Worm (Caenorhabditis elegans) whole organism, L1 larva: Measurements from ENCODE around the gene C09G12.17.

ENCODE experiments used
- C04F5.9 ChIP-seq: sonication (generic microtip); optimal IDR thresholded peaks from 2 replicates; lab custom pipeline; 2016; ENCODE audit warnings: missing genetic modification characterization, missing compliant biosample characterization
- C16A3.4 ChIP-seq: fragments of 150-350 bp; optimal IDR thresholded peaks from 2 replicates; lab custom pipeline; 2014; ENCODE audit warnings: missing biosample characterization, missing genetic modification characterization
- F16B12.6 ChIP-seq: fragments of 150-350 bp; optimal IDR thresholded peaks from 2 replicates; lab custom pipeline; 2014; ENCODE audit warnings: missing biosample characterization, missing genetic modification characterization
- Y116A8C.19 ChIP-seq: sonication (generic microtip); optimal IDR thresholded peaks from 2 replicates; lab custom pipeline; 2016; ENCODE audit warnings: missing compliant biosample characterization, missing genetic modification characterization, borderline replicate concordance
- aly-2 ChIP-seq: fragments of 150-350 bp; optimal IDR thresholded peaks from 2 replicates; lab custom pipeline; 2014; ENCODE audit warnings: missing biosample characterization, missing genetic modification characterization
- ceh-82 ChIP-seq, 3 experiments: fragments of 150-350 bp in 1 of 3; sonication (generic microtip) in 2 of 3; optimal IDR thresholded peaks; 2 replicates each; lab custom pipeline; 2014 to 2017; ENCODE audit warnings: missing biosample characterization in 3 of 3, missing genetic modification characterization in 3 of 3
- ceh-88 ChIP-seq: fragments of 200-800 bp; sonication (Bioruptor generic); IDR thresholded peaks from 2 replicates; pipeline ENCODE4 v1.3.6; 2022; ENCODE audit warnings: missing genetic modification characterization, missing compliant biosample characterization
- ceh-90 ChIP-seq: sonication (generic microtip); optimal IDR thresholded peaks from 2 replicates; lab custom pipeline; 2016; ENCODE audit warnings: missing genetic modification characterization, missing compliant biosample characterization
- dsc-1 ChIP-seq: sonication (generic microtip); optimal IDR thresholded peaks from 2 replicates; lab custom pipeline; 2016; ENCODE audit warnings: mild to moderate bottlenecking, missing genetic modification characterization, missing compliant biosample characterization
- efl-1 ChIP-seq, 4 experiments: fragments of 150-350 bp; optimal IDR thresholded peaks in 3 of 4; peaks in 1 of 4; 1 replicate in 1 of 4; 2 replicates in 3 of 4; lab custom pipeline; 2014; ENCODE audit warnings: missing biosample characterization in 2 of 4, missing genetic modification characterization in 2 of 4, missing genetic modification reagents in 2 of 4
- egl-27 ChIP-seq, 2 experiments: fragments of 150-350 bp in 1 of 2; sonication (generic microtip); optimal IDR thresholded peaks; 3 replicates each; lab custom pipeline; 2017 to 2018; ENCODE audit warnings: missing biosample characterization in 2 of 2, missing genetic modification characterization in 2 of 2, missing genetic modification reagents in 2 of 2
- elt-3 ChIP-seq, 6 experiments: fragments of 150-350 bp in 1 of 6; sonication (generic microtip); optimal IDR thresholded peaks; 2 replicates each; lab custom pipeline; 2017 to 2018; ENCODE audit warnings: missing biosample characterization in 6 of 6, missing genetic modification characterization in 6 of 6, inconsistent platforms in 1 of 6
- fkh-10 ChIP-seq: sonication (generic microtip); optimal IDR thresholded peaks from 2 replicates; lab custom pipeline; 2017; ENCODE audit warnings: missing biosample characterization, missing genetic modification reagents, missing genetic modification characterization
- fkh-4 ChIP-seq: sonication (generic microtip); optimal IDR thresholded peaks from 2 replicates; lab custom pipeline; 2016; ENCODE audit warnings: missing compliant biosample characterization, missing genetic modification characterization, borderline replicate concordance
- fkh-8 ChIP-seq: sonication (generic microtip); optimal IDR thresholded peaks from 2 replicates; lab custom pipeline; 2016; ENCODE audit warnings: mild to moderate bottlenecking, missing genetic modification characterization, missing compliant biosample characterization
- hlh-4 ChIP-seq: sonication (generic microtip); optimal IDR thresholded peaks from 2 replicates; lab custom pipeline; 2016; ENCODE audit warnings: mild to moderate bottlenecking, missing genetic modification characterization, missing compliant biosample characterization
- hpl-2 ChIP-seq: fragments of 150-350 bp; optimal IDR thresholded peaks from 2 replicates; lab custom pipeline; 2014; ENCODE audit warnings: missing biosample characterization, missing genetic modification reagents, missing genetic modification characterization
- isw-1 ChIP-seq: fragments of 200-800 bp; sonication (Bioruptor generic); IDR thresholded peaks from 2 replicates; pipeline ENCODE4 v1.3.6; 2022; ENCODE audit warnings: missing genetic modification characterization, missing compliant biosample characterization
- jun-1 ChIP-seq: fragments of 150-350 bp; optimal IDR thresholded peaks from 2 replicates; lab custom pipeline; 2014; ENCODE audit warnings: missing biosample characterization, missing genetic modification reagents, missing genetic modification characterization
- lin-14 ChIP-seq: fragments of 200-800 bp; sonication (Bioruptor generic); optimal IDR thresholded peaks from 2 replicates; lab custom pipeline; 2018; ENCODE audit warnings: mild to moderate bottlenecking, missing genetic modification characterization, moderate library complexity, missing compliant biosample characterization
- lin-15B ChIP-seq: fragments of 150-350 bp; sonication (generic microtip); optimal IDR thresholded peaks from 3 replicates; lab custom pipeline; 2014; ENCODE audit warnings: missing biosample characterization, missing genetic modification characterization
- lin-39 ChIP-seq: fragments of 150-350 bp; optimal IDR thresholded peaks from 2 replicates; lab custom pipeline; 2014; ENCODE audit warnings: missing biosample characterization, missing genetic modification reagents, missing genetic modification characterization
- lsy-2 ChIP-seq, 2 experiments: fragments of 150-350 bp; optimal IDR thresholded peaks; 2 replicates each; lab custom pipeline; 2014; ENCODE audit warnings: missing biosample characterization in 2 of 2, missing genetic modification characterization in 2 of 2
- mab-9 ChIP-seq: fragments of 200-800 bp; sonication (Bioruptor generic); IDR thresholded peaks from 2 replicates; pipeline ENCODE4 v1.3.6; 2022; ENCODE audit warnings: missing genetic modification reagents, missing genetic modification characterization, missing compliant biosample characterization
- mdl-1 ChIP-seq, 2 experiments: fragments of 150-350 bp; optimal IDR thresholded peaks; 2 replicates each; lab custom pipeline; 2014 to 2017; ENCODE audit warnings: missing biosample characterization in 2 of 2, missing genetic modification characterization in 2 of 2, inconsistent platforms in 1 of 2
- nhr-11 ChIP-seq: fragments of 150-350 bp; optimal IDR thresholded peaks from 2 replicates; lab custom pipeline; 2014; ENCODE audit warnings: missing biosample characterization, missing genetic modification characterization
- nhr-12 ChIP-seq: sonication (generic microtip); optimal IDR thresholded peaks from 2 replicates; lab custom pipeline; 2017; ENCODE audit warnings: missing biosample characterization, missing genetic modification characterization
- nhr-47 ChIP-seq: sonication (generic microtip); optimal IDR thresholded peaks from 2 replicates; lab custom pipeline; 2016; ENCODE audit warnings: mild to moderate bottlenecking, missing genetic modification characterization, moderate library complexity, missing compliant biosample characterization
- nhr-84 ChIP-seq: sonication (generic microtip); optimal IDR thresholded peaks from 2 replicates; lab custom pipeline; 2017; ENCODE audit warnings: missing biosample characterization, missing genetic modification characterization
- nhr-90 ChIP-seq: sonication (generic microtip); optimal IDR thresholded peaks from 2 replicates; lab custom pipeline; 2016; ENCODE audit warnings: mild to moderate bottlenecking, missing genetic modification characterization, missing compliant biosample characterization; ENCODE audit not compliant: poor library complexity
- pax-3 ChIP-seq: fragments of 200-800 bp; sonication (Bioruptor generic); optimal IDR thresholded peaks from 2 replicates; lab custom pipeline; 2018; ENCODE audit warnings: mild to moderate bottlenecking, missing genetic modification characterization, moderate library complexity, missing compliant biosample characterization
- rnt-1 ChIP-seq: sonication (generic microtip); optimal IDR thresholded peaks from 2 replicates; lab custom pipeline; 2016; ENCODE audit warnings: mild to moderate bottlenecking, missing genetic modification characterization, moderate library complexity, missing compliant biosample characterization
- skn-1 ChIP-seq: fragments of 150-350 bp; optimal IDR thresholded peaks from 2 replicates; lab custom pipeline; 2014; ENCODE audit warnings: missing biosample characterization, missing genetic modification characterization
- snpc-4 ChIP-seq: fragments of 150-350 bp; optimal IDR thresholded peaks from 2 replicates; lab custom pipeline; 2014; ENCODE audit warnings: missing biosample characterization, missing genetic modification characterization
- swsn-7 ChIP-seq: sonication (generic microtip); optimal IDR thresholded peaks from 2 replicates; lab custom pipeline; 2016; ENCODE audit warnings: missing genetic modification characterization, missing compliant biosample characterization
- unc-130 ChIP-seq: fragments of 150-350 bp; optimal IDR thresholded peaks from 2 replicates; lab custom pipeline; 2017; ENCODE audit warnings: missing biosample characterization, missing genetic modification characterization, inconsistent platforms
- unc-62 ChIP-seq: fragments of 150-350 bp; optimal IDR thresholded peaks from 2 replicates; lab custom pipeline; 2014; ENCODE audit warnings: missing biosample characterization, missing genetic modification reagents, missing genetic modification characterization
- vab-15 ChIP-seq: sonication (generic microtip); optimal IDR thresholded peaks from 2 replicates; lab custom pipeline; 2017; ENCODE audit warnings: missing genotype, mild to moderate bottlenecking, missing genetic modification characterization, missing compliant biosample characterization
- xbp-1 ChIP-seq: sonication (generic microtip); optimal IDR thresholded peaks from 2 replicates; lab custom pipeline; 2016; ENCODE audit warnings: missing genetic modification characterization, missing compliant biosample characterization
- zip-4 ChIP-seq: fragments of 200-800 bp; sonication (Bioruptor generic); optimal IDR thresholded peaks from 2 replicates; lab custom pipeline; 2018; ENCODE audit warnings: mild to moderate bottlenecking, missing genetic modification characterization, moderate library complexity, missing compliant biosample characterization

C09G12.17 gene

DNA sequence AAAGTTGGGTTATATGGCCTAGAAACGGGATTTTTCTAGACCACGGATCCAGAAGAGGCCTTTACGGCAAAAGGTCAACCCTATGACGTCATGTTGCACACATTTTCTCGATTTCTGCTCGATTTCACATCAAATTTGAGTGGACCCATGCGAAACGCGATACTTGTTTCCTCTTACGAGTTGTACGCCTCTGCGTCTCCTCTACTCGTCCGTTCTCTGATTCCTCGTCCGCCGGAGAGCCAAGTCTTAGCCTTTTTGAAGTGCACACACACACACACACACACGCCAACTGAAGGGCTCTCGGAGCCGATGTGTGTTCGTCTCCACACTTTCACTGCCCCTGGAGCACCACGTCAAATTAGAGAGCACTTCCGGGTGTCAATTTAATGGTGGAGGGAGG, 24.7 kb upstream of the C09G12.17 start (continued):
- TF ChIP-seq unc-62 (GFP tag; lab: Kevin White, UChicago): no peak
- no peak for TF ChIP-seq efl-1 (optimal IDR thresholded peaks at IDR 0.05; lab: Kevin White, UChicago)
- TF ChIP-seq efl-1 (GFP tag; optimal IDR thresholded peaks at IDR 0.05 in 1 of 2; lab: Kevin White, UChicago): peak in 1 of 2 experiments; percentile 72
- no peak for TF ChIP-seq isw-1
- no peak for TF ChIP-seq nhr-90 (tag; lab: Kevin White, UChicago)
- no peak for TF ChIP-seq nhr-12
- no peak for TF ChIP-seq zip-4 (GFP tag; lab: Kevin White, UChicago)
- peak; percentile 61 for TF ChIP-seq dsc-1 (tag; lab: Kevin White, UChicago)
- no peak for TF ChIP-seq F16B12.6
- TF ChIP-seq rnt-1 (tag; lab: Kevin White, UChicago): no peak
- no peak for TF ChIP-seq egl-27 (tag; optimal IDR thresholded peaks at IDR 0.05; lab: Kevin White, UChicago)
- no peak for TF ChIP-seq lin-15B (tag; lab: Kevin White, UChicago)
- TF ChIP-seq xbp-1 (tag; lab: Kevin White, UChicago): peak; percentile 13
- TF ChIP-seq ceh-88: no peak
- TF ChIP-seq nhr-47 (tag; lab: Kevin White, UChicago): peak; percentile 27
- TF ChIP-seq nhr-11 (tag; lab: Kevin White, UChicago): no peak
- no peak for TF ChIP-seq lin-39 (tag; lab: Kevin White, UChicago)
- TF ChIP-seq jun-1: no peak
- TF ChIP-seq unc-130 (tag; lab: Kevin White, UChicago): no peak
- no peak for TF ChIP-seq C04F5.9 (tag; lab: Kevin White, UChicago)
- TF ChIP-seq pax-3 (tag; lab: Kevin White, UChicago): no peak
- no peak for TF ChIP-seq aly-2 (tag; lab: Kevin White, UChicago)
- no peak for TF ChIP-seq elt-3 (tag; optimal IDR thresholded peaks at IDR 0.05; lab: Kevin White, UChicago)
- no peak for TF ChIP-seq fkh-8 (tag; lab: Kevin White, UChicago)
- no peak for TF ChIP-seq hlh-4
- TF ChIP-seq fkh-10 (GFP tag; lab: Kevin White, UChicago): peak; percentile 38
- no peak for TF ChIP-seq snpc-4
- TF ChIP-seq nhr-84 (tag; lab: Kevin White, UChicago): no peak
- TF ChIP-seq vab-15 (tag; lab: Kevin White, UChicago): no peak
- peak; percentile 14 for TF ChIP-seq swsn-7
- no peak for TF ChIP-seq hpl-2 (GFP tag; lab: Kevin White, UChicago)
- TF ChIP-seq, all 84 proteins: peak for 13

ce11 chrIV:3520374-3520773, 24.1 kb upstream of the C09G12.17 start:
- TF ChIP-seq lsy-2 (tag; optimal IDR thresholded peaks at IDR 0.05; lab: Kevin White, UChicago) (peak in 1 of 2 experiments; percentile 10), fkh-10 (GFP tag; lab: Kevin White, UChicago) (no peak), skn-1 (peak; percentile 70), ceh-82 (tag; optimal IDR thresholded peaks at IDR 0.05; lab: Kevin White, UChicago) (peak; percentile 23 to 66 (median 33)), efl-1 (optimal IDR thresholded peaks at IDR 0.05; lab: Kevin White, UChicago) (peak in 1 of 2 experiments; percentile 10), efl-1 (GFP tag; optimal IDR thresholded peaks at IDR 0.05 in 1 of 2; lab: Kevin White, UChicago) (no peak), ceh-90 (tag; lab: Kevin White, UChicago) (peak; percentile 1), elt-3 (tag; optimal IDR thresholded peaks at IDR 0.05; lab: Kevin White, UChicago) (no peak), lin-14 (GFP tag; lab: Kevin White, UChicago) (peak; percentile 28), fkh-8 (tag; lab: Kevin White, UChicago) (no peak), mdl-1 (tag; optimal IDR thresholded peaks at IDR 0.05; lab: Kevin White, UChicago) (no peak), vab-15 (tag; lab: Kevin White, UChicago) (no peak), zip-4 (GFP tag; lab: Kevin White, UChicago) (peak; percentile 64), C16A3.4 (tag; lab: Kevin White, UChicago) (no peak), mab-9 (GFP tag; lab: Robert Waterston, UW) (no peak), fkh-4 (no peak), Y116A8C.19 (tag; lab: Kevin White, UChicago) (no peak)
